Worm (Caenorhabditis elegans) whole organism, mixed stage, embryonic: ENCODE measurements around the gene R04B5.11.

ENCODE experiments used
- M03D4.4 ChIP-seq: sonication (generic microtip); optimal IDR thresholded peaks from 2 replicates; lab custom pipeline; 2017; ENCODE audit warnings: mild to moderate bottlenecking, missing genetic modification characterization, missing compliant biosample characterization
- bed-3 ChIP-seq: fragments of 200-800 bp; sonication (Bioruptor generic); optimal IDR thresholded peaks from 3 replicates; lab custom pipeline; 2018; ENCODE audit warnings: mild to moderate bottlenecking, missing genetic modification characterization, moderate library complexity, missing compliant biosample characterization
- blmp-1 ChIP-seq: fragments of 150-350 bp; optimal IDR thresholded peaks from 2 replicates; lab custom pipeline; 2014; ENCODE audit warnings: missing biosample characterization, missing genetic modification characterization
- ceh-39 ChIP-seq: fragments of 150-350 bp; optimal IDR thresholded peaks from 2 replicates; lab custom pipeline; 2014; ENCODE audit warnings: missing biosample characterization, missing genetic modification characterization
- ceh-43 ChIP-seq: fragments of 200-800 bp; sonication (Bioruptor generic); optimal IDR thresholded peaks from 2 replicates; lab custom pipeline; 2018; ENCODE audit warnings: mild to moderate bottlenecking, missing genetic modification characterization, moderate library complexity, missing compliant biosample characterization
- ceh-83 ChIP-seq: fragments of 200-800 bp; sonication (Bioruptor generic); optimal IDR thresholded peaks from 2 replicates; lab custom pipeline; 2018; ENCODE audit warnings: mild to moderate bottlenecking, missing genetic modification characterization, missing compliant biosample characterization
- ces-1 ChIP-seq: fragments of 150-350 bp; optimal IDR thresholded peaks from 2 replicates; lab custom pipeline; 2014; ENCODE audit warnings: missing biosample characterization, missing genetic modification reagents, missing genetic modification characterization
- drap-1 ChIP-seq: fragments of 200-800 bp; sonication (Bioruptor generic); optimal IDR thresholded peaks from 3 replicates; lab custom pipeline; 2018; ENCODE audit warnings: mild to moderate bottlenecking, missing genetic modification characterization, missing compliant biosample characterization
- elt-1 ChIP-seq: sonication (generic microtip); optimal IDR thresholded peaks from 2 replicates; lab custom pipeline; 2017; ENCODE audit warnings: missing genetic modification characterization, mild to moderate bottlenecking, missing compliant biosample characterization, antibody characterized with exemption, moderate library complexity, borderline replicate concordance; ENCODE audit not compliant: insufficient read depth
- flh-1 ChIP-seq: fragments of 200-800 bp; sonication (Bioruptor generic); optimal IDR thresholded peaks from 2 replicates; lab custom pipeline; 2018; ENCODE audit warnings: mild to moderate bottlenecking, missing genetic modification characterization, moderate library complexity, missing compliant biosample characterization
- ham-2 ChIP-seq: fragments of 200-800 bp; sonication (Bioruptor generic); optimal IDR thresholded peaks from 2 replicates; lab custom pipeline; 2018; ENCODE audit warnings: mild to moderate bottlenecking, missing genetic modification characterization, missing compliant biosample characterization
- hlh-1 ChIP-seq: fragments of 150-350 bp; optimal IDR thresholded peaks from 2 replicates; lab custom pipeline; 2014; ENCODE audit warnings: missing biosample characterization, missing genetic modification reagents, missing genetic modification characterization
- lin-13 ChIP-seq: fragments of 150-350 bp; optimal IDR thresholded peaks from 2 replicates; lab custom pipeline; 2014; ENCODE audit warnings: missing biosample characterization, missing genetic modification characterization
- lin-32 ChIP-seq: fragments of 200-800 bp; sonication (Bioruptor generic); optimal IDR thresholded peaks from 2 replicates; lab custom pipeline; 2018; ENCODE audit warnings: mild to moderate bottlenecking, missing genetic modification characterization, missing compliant biosample characterization
- mab-5 ChIP-seq: fragments of 150-350 bp; optimal IDR thresholded peaks from 2 replicates; lab custom pipeline; 2014; ENCODE audit warnings: missing biosample characterization, missing genetic modification characterization
- mep-1 ChIP-seq: fragments of 150-350 bp; optimal IDR thresholded peaks from 2 replicates; lab custom pipeline; 2017; ENCODE audit warnings: missing biosample characterization, missing genetic modification reagents, missing genetic modification characterization, inconsistent platforms
- mls-2 ChIP-seq: sonication (generic microtip); optimal IDR thresholded peaks from 2 replicates; lab custom pipeline; 2016; ENCODE audit warnings: mild to moderate bottlenecking, missing genetic modification characterization, moderate library complexity, missing compliant biosample characterization
- nhr-12 ChIP-seq: fragments of 150-350 bp; optimal IDR thresholded peaks from 2 replicates; lab custom pipeline; 2014; ENCODE audit warnings: missing biosample characterization, missing genetic modification characterization
- nhr-2 ChIP-seq: fragments of 150-350 bp; optimal IDR thresholded peaks from 2 replicates; lab custom pipeline; 2014; ENCODE audit warnings: missing biosample characterization, missing genetic modification characterization
- nhr-28 ChIP-seq: fragments of 150-350 bp; optimal IDR thresholded peaks from 2 replicates; lab custom pipeline; 2014; ENCODE audit warnings: missing biosample characterization, missing genetic modification characterization
- nhr-76 ChIP-seq: sonication (generic microtip); optimal IDR thresholded peaks from 2 replicates; lab custom pipeline; 2017; ENCODE audit warnings: missing biosample characterization, missing genetic modification characterization
- pha-4 ChIP-seq: fragments of 150-350 bp; optimal IDR thresholded peaks from 2 replicates; lab custom pipeline; 2018; ENCODE audit warnings: missing biosample characterization, missing genetic modification reagents, missing genetic modification characterization
- sem-2 ChIP-seq: fragments of 200-800 bp; sonication (Bioruptor generic); optimal IDR thresholded peaks from 2 replicates; lab custom pipeline; 2018; ENCODE audit warnings: mild to moderate bottlenecking, missing genetic modification characterization, missing compliant biosample characterization
- snpc-4 ChIP-seq: fragments of 150-350 bp; optimal IDR thresholded peaks from 2 replicates; lab custom pipeline; 2014; ENCODE audit warnings: missing biosample characterization, missing genetic modification characterization
- sptf-1 ChIP-seq: sonication (generic microtip); optimal IDR thresholded peaks from 2 replicates; lab custom pipeline; 2017; ENCODE audit warnings: mild to moderate bottlenecking, missing genetic modification characterization, moderate library complexity, missing compliant biosample characterization
- unc-120 ChIP-seq: sonication (generic microtip); optimal IDR thresholded peaks from 2 replicates; lab custom pipeline; 2017; ENCODE audit warnings: missing genetic modification characterization, missing compliant biosample characterization; ENCODE audit not compliant: poor library complexity, severe bottlenecking
- unc-39 ChIP-seq: fragments of 150-350 bp; optimal IDR thresholded peaks from 2 replicates; lab custom pipeline; 2014; ENCODE audit warnings: missing biosample characterization, missing genetic modification characterization
- unc-62 ChIP-seq: fragments of 150-350 bp; optimal IDR thresholded peaks from 2 replicates; lab custom pipeline; 2014; ENCODE audit warnings: missing biosample characterization, missing genetic modification reagents, missing genetic modification characterization
- zip-8 ChIP-seq: fragments of 150-350 bp; optimal IDR thresholded peaks from 2 replicates; lab custom pipeline; 2014; ENCODE audit warnings: missing biosample characterization, missing genetic modification characterization
- ztf-11 ChIP-seq: fragments of 150-350 bp; optimal IDR thresholded peaks from 2 replicates; lab custom pipeline; 2014; ENCODE audit warnings: missing biosample characterization, missing genetic modification characterization

R04B5.11 gene

DNA sequence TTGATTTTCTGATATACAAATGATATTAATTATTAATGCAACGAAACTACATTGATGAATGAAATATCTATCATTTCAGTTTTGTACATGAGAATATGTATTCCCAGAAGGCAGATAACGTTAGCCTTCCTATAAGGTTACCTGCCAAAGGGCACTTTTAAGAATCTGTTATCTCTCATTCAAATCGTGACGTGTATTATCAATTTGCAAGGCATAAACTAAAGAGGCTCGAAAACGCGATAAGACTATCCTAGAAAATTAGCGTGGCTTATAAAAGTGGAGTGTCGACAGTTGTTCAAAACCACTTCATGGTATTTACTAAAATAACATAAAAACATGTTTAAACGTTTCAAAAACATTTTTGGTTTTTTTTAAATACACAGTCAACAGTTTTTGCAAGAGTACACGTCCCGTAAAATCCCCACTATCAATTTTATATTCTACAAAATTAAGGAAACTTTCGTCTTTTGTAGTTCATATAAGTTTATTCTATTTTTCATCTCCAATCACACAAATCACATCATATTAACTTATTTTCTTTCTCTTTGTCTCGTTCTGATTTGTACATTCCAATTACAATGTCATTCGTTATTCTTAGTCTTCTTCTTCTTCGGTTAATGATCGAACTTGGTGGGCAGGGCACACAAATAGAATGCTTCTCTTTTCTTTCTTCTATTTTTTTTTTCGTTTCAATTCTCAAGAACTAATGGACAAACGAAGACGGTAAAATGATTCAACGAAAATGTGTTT lies 33.9 kb upstream of the R04B5.11 start, which contains the start of gene C08B6.10:
Gene C08B6.10 (plus strand): TSS at position 700 of the 750 bp plus-strand sequence.
- TF ChIP-seq nhr-2 (no peak), mls-2 (no peak), nhr-28 (no peak), ceh-83 (GFP tag; lab: Kevin White, UChicago) (no peak), ces-1 (GFP tag; lab: Kevin White, UChicago) (no peak), elt-1 (tag; lab: Kevin White, UChicago) (no peak), unc-62 (GFP tag; lab: Kevin White, UChicago) (no peak), hlh-1 (no peak), unc-120 (tag; lab: Kevin White, UChicago) (no peak), pha-4 (no peak), M03D4.4 (tag; lab: Kevin White, UChicago) (no peak), sem-2 (GFP tag; lab: Kevin White, UChicago) (no peak), ztf-11 (tag; lab: Kevin White, UChicago) (no peak), flh-1 (GFP tag; lab: Kevin White, UChicago) (no peak), nhr-76 (no peak), ham-2 (GFP tag; lab: Kevin White, UChicago) (no peak), mep-1 (tag; lab: Kevin White, UChicago) (no peak)

DNA sequence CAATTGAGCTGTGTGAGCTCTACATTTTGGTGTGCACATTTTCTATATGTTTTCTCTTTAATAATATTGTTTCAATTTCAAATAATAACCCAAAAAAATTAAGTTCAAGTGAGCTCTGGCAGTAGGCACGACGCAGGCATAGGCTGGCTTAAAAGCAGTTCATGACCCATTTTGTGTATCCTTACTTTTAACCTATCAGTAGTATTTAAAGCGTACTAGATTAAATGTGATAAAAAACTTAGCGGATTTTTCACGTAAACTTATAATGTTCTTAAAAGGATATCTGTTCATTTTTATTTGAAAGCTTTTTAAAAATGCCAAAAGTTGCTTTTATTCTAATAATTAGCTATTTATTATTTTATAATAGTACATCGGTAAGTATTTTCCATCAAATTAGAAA lies 32.3 kb upstream of the R04B5.11 start, which contains the start of gene C08B6.6:
Gene C08B6.6 (plus strand): TSS at position 301 of the 400 bp plus-strand sequence.
- TF ChIP-seq mls-2 (no peak), sptf-1 (no peak), pha-4 (no peak), mab-5 (tag; lab: Kevin White, UChicago) (no peak)

ce11 chrV:10122670-10123069 lies 31.6 kb upstream of the R04B5.11 start, which contains the start of gene srxa-19:
srxa-19 (minus strand) TSS chrV:10122770.
- TF ChIP-seq mep-1 (tag; lab: Kevin White, UChicago) (no peak), sptf-1 (no peak), bed-3 (no peak), lin-32 (GFP tag; lab: Kevin White, UChicago) (no peak), ceh-83 (GFP tag; lab: Kevin White, UChicago) (no peak), flh-1 (GFP tag; lab: Kevin White, UChicago) (no peak), unc-62 (GFP tag; lab: Kevin White, UChicago) (no peak), nhr-76 (no peak), ces-1 (GFP tag; lab: Kevin White, UChicago) (no peak), blmp-1 (tag; lab: Kevin White, UChicago) (no peak), drap-1 (GFP tag; lab: Kevin White, UChicago) (no peak), snpc-4 (tag; lab: Kevin White, UChicago) (no peak), nhr-28 (no peak), unc-39 (no peak), ceh-43 (GFP tag; lab: Kevin White, UChicago) (no peak), zip-8 (tag; lab: Kevin White, UChicago) (no peak), nhr-12 (no peak), ham-2 (GFP tag; lab: Kevin White, UChicago) (no peak), mab-5 (tag; lab: Kevin White, UChicago) (no peak), mls-2 (no peak)

- TF ChIP-seq snpc-4 (tag; lab: Kevin White, UChicago) (no peak), lin-13 (tag; lab: Kevin White, UChicago) (no peak), unc-39 (no peak), ceh-39 (tag; lab: Kevin White, UChicago) (no peak), ztf-11 (tag; lab: Kevin White, UChicago) (no peak), mep-1 (tag; lab: Kevin White, UChicago) (no peak), ceh-43 (GFP tag; lab: Kevin White, UChicago) (no peak), zip-8 (tag; lab: Kevin White, UChicago) (no peak), sptf-1 (no peak), mls-2 (no peak), unc-62 (GFP tag; lab: Kevin White, UChicago) (no peak), hlh-1 (no peak), ceh-83 (GFP tag; lab: Kevin White, UChicago) (no peak), M03D4.4 (tag; lab: Kevin White, UChicago) (no peak), elt-1 (tag; lab: Kevin White, UChicago) (no peak), nhr-76 (no peak)
These were observed 29.8 kb upstream of the R04B5.11 start, which contains the start of gene srxa-18 for ce11 chrV:10120898-10121297. srxa-18 (minus strand) TSS chrV:10120997.
